Worm (Caenorhabditis elegans): ENCODE measurements around the gene R160.5.
A peak's percentile ranks its signal among the peaks of the same experiment; 100 is the strongest.

R160.5 gene

ce11 chrX:4395073-4395850 is 24.6 kb upstream of the R160.5 start (continued):
- peak; percentile 64 for TF ChIP-seq zip-2 (tag; optimal IDR thresholded peaks at IDR 0.05)
- peak; percentile 60; the same call in 1 of the 2 replicates for TF ChIP-seq php-3 (GFP tag; IDR thresholded peaks at IDR 0.05)
- peak; percentile 44 for TF ChIP-seq dpl-1 (GFP tag; optimal IDR thresholded peaks at IDR 0.05)
- peak; percentile 69 for TF ChIP-seq nhr-28 (tag; optimal IDR thresholded peaks at IDR 0.05)
- peak; percentile 91 for TF ChIP-seq mep-1 (tag; optimal IDR thresholded peaks at IDR 0.05)
- no peak for TF ChIP-seq daf-19 (GFP tag; conservative IDR thresholded peaks at IDR 0.05)
- peak; percentile 66 for TF ChIP-seq dmd-6 (GFP tag; IDR thresholded peaks at IDR 0.05)
- peak; percentile 74 for TF ChIP-seq T20F7.1 (GFP tag; optimal IDR thresholded peaks at IDR 0.05)
- peak; percentile 88 for TF ChIP-seq rbr-2 (tag; optimal IDR thresholded peaks at IDR 0.05)

DNA sequence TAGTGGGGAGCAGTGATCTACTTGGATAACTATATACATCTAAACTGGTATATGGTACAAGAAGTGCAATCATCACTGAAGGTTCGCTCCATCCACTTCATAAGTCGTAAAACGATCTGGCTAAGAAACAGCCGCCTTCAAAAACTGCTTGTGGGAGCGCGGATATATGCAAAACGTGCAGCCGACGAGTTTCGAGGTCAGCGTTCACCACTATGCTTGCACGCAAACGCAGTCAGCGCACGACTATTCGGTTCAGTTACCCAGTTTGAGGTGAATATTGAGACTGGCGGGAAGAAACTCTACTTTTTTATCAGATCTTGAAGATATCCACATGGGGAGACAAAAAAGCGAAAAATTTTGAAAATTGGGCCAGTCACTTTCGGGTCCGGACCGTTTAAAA is 23.8 kb upstream of the R160.5 start:
- 0 out of 2 replicates have a peak, but pooled peaks have one; percentile 21 for TF ChIP-seq Y48G9A.11 (GFP tag; IDR thresholded peaks at IDR 0.05)

- TF ChIP-seq hmg-1.1 (GFP tag; IDR thresholded peaks at IDR 0.05) (0 out of 2 replicates have a peak, but pooled peaks have one; percentile 19), aha-1 (tag) (peak; percentile 81), zip-2 (tag; optimal IDR thresholded peaks at IDR 0.05) (no peak), zag-1 (tag; optimal IDR thresholded peaks at IDR 0.05) (no peak), tra-1 (GFP tag; IDR thresholded peaks at IDR 0.05) (no peak)
These were observed 21.0 kb upstream of the R160.5 start for ce11 chrX:4391680-4392079.

DNA sequence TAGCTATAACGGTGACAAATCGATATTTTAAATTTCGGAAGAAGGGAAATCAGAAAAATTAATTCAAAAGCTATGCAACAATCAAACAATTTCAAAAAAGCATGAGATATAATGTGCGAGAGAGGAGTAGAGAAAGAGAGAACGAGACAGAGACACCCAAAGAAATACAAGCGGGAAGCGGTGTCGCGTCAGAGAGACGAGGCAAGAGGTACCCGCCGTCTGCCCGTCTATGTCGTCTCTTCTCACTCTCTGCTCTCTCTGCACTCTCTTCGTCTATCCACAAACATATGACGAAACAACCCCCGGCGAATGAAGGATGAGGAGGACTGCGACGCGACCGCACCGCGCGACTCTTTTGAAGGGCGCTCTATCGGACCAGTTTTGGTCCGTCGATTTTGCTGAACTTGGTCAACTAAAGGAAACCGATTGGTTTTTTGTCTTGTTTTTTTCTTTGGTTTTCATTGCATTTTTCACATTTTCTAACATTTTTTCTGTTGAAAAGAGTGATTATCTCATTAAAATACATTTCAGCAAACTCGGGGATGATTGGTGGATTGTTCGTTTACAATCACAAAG is 18.3 kb upstream of the R160.5 start, which contains the start of gene dpy-23:
dpy-23 (plus strand) TSS at position 526 of the 576 bp plus-strand sequence.
- peak; percentile 96 for TF ChIP-seq dve-1 (tag; optimal IDR thresholded peaks at IDR 0.05; ENCODE audit: insufficient read depth)
- TF ChIP-seq daf-16 (GFP tag; optimal IDR thresholded peaks at IDR 0.05): peak; percentile 1 to 47
- TF ChIP-seq daf-16 (tag; optimal IDR thresholded peaks at IDR 0.05): peak; percentile 73
- peak; percentile 99 for TF ChIP-seq aha-1 (tag)
- TF ChIP-seq snpc-1.2 (GFP tag; IDR thresholded peaks at IDR 0.05): no peak
- TF ChIP-seq nhr-41 (GFP tag; IDR thresholded peaks at IDR 0.05): peak; percentile 49; the same call in 1 of the 2 replicates
- peak; percentile 98 for TF ChIP-seq hlh-11 (tag; optimal IDR thresholded peaks at IDR 0.05)
- TF ChIP-seq F37D6.2 (tag; optimal IDR thresholded peaks at IDR 0.05): peak; percentile 84
- no peak for TF ChIP-seq lin-39 (tag; optimal IDR thresholded peaks at IDR 0.05)
- TF ChIP-seq nhr-10 (tag; optimal IDR thresholded peaks at IDR 0.05): peak; percentile 85
- peak; percentile 70 for TF ChIP-seq fkh-10 (GFP tag; optimal IDR thresholded peaks at IDR 0.05)
- TF ChIP-seq zag-1 (tag; optimal IDR thresholded peaks at IDR 0.05): peak; percentile 77
- TF ChIP-seq arid-1 (GFP tag; conservative IDR thresholded peaks at IDR 0.05): peak; percentile 90
- TF ChIP-seq hlh-30 (tag; optimal IDR thresholded peaks at IDR 0.05; ENCODE audit: insufficient read depth): peak; percentile 97
- peak; percentile 89 for TF ChIP-seq nhr-77 (tag; optimal IDR thresholded peaks at IDR 0.05)
- no peak for TF ChIP-seq dmd-8 (GFP tag; IDR thresholded peaks at IDR 0.05)
- peak; percentile 54 for TF ChIP-seq spr-1 (tag; optimal IDR thresholded peaks at IDR 0.05)
- peak; percentile 82 for TF ChIP-seq T26A8.4 (GFP tag; IDR thresholded peaks at IDR 0.05)
- peak; percentile 90 for TF ChIP-seq ceh-20 (GFP tag; IDR thresholded peaks at IDR 0.05)
- TF ChIP-seq ZK546.5 (tag; optimal IDR thresholded peaks at IDR 0.05): no peak
- TF ChIP-seq F44E2.7 (GFP tag; IDR thresholded peaks at IDR 0.05): no peak
- TF ChIP-seq pha-4 (GFP tag; IDR thresholded peaks at IDR 0.05): peak; percentile 73
- TF ChIP-seq pha-4 (tag; optimal IDR thresholded peaks at IDR 0.05): peak; percentile 69
- TF ChIP-seq nhr-6 (tag; optimal IDR thresholded peaks at IDR 0.05): peak; percentile 95
- no peak for TF ChIP-seq sdz-12 (GFP tag; optimal IDR thresholded peaks at IDR 0.05)
- no peak for TF ChIP-seq gei-8 (GFP tag; optimal IDR thresholded peaks at IDR 0.05)
- TF ChIP-seq zip-11 (GFP tag; IDR thresholded peaks at IDR 0.05): no peak
- TF ChIP-seq madf-9 (GFP tag; conservative IDR thresholded peaks at IDR 0.05): peak; percentile 82
- TF ChIP-seq nhr-25 (tag; optimal IDR thresholded peaks at IDR 0.05; ENCODE audit: borderline replicate concordance, insufficient read depth): peak; percentile 90
- peak; percentile 67 for TF ChIP-seq nhr-102 (tag; optimal IDR thresholded peaks at IDR 0.05)
- TF ChIP-seq daf-8 (GFP tag; IDR thresholded peaks at IDR 0.05): no peak
- TF ChIP-seq ztf-7 (tag; optimal IDR thresholded peaks at IDR 0.05): peak; percentile 52
- TF ChIP-seq nhr-76 (tag; optimal IDR thresholded peaks at IDR 0.05): no peak

All from whole organism, L4 larva.